Worm (Caenorhabditis elegans) whole organism, mixed stage, embryonic: ENCODE data around the gene R07A4.4.
A peak's percentile ranks its signal among the peaks of the same experiment; 100 is the strongest.

Experiments used
- M03D4.4 ChIP-seq: sonication (generic microtip); optimal IDR thresholded peaks from 2 replicates; lab custom pipeline; 2017; ENCODE audit warnings: mild to moderate bottlenecking, missing genetic modification characterization, missing compliant biosample characterization
- bed-3 ChIP-seq: fragments of 200-800 bp; sonication (Bioruptor generic); optimal IDR thresholded peaks from 3 replicates; lab custom pipeline; 2018; ENCODE audit warnings: mild to moderate bottlenecking, missing genetic modification characterization, moderate library complexity, missing compliant biosample characterization
- blmp-1 ChIP-seq: fragments of 150-350 bp; optimal IDR thresholded peaks from 2 replicates; lab custom pipeline; 2014; ENCODE audit warnings: missing biosample characterization, missing genetic modification characterization
- ceh-39 ChIP-seq: fragments of 150-350 bp; optimal IDR thresholded peaks from 2 replicates; lab custom pipeline; 2014; ENCODE audit warnings: missing biosample characterization, missing genetic modification characterization
- ceh-43 ChIP-seq: fragments of 200-800 bp; sonication (Bioruptor generic); optimal IDR thresholded peaks from 2 replicates; lab custom pipeline; 2018; ENCODE audit warnings: mild to moderate bottlenecking, missing genetic modification characterization, moderate library complexity, missing compliant biosample characterization
- ceh-83 ChIP-seq: fragments of 200-800 bp; sonication (Bioruptor generic); optimal IDR thresholded peaks from 2 replicates; lab custom pipeline; 2018; ENCODE audit warnings: mild to moderate bottlenecking, missing genetic modification characterization, missing compliant biosample characterization
- ces-1 ChIP-seq: fragments of 150-350 bp; optimal IDR thresholded peaks from 2 replicates; lab custom pipeline; 2014; ENCODE audit warnings: missing biosample characterization, missing genetic modification reagents, missing genetic modification characterization
- cnd-1 ChIP-seq: fragments of 200-800 bp; sonication (Bioruptor generic); optimal IDR thresholded peaks from 2 replicates; lab custom pipeline; 2018; ENCODE audit warnings: mild to moderate bottlenecking, missing genetic modification characterization, missing compliant biosample characterization
- drap-1 ChIP-seq: fragments of 200-800 bp; sonication (Bioruptor generic); optimal IDR thresholded peaks from 3 replicates; lab custom pipeline; 2018; ENCODE audit warnings: mild to moderate bottlenecking, missing genetic modification characterization, missing compliant biosample characterization
- elt-1 ChIP-seq: sonication (generic microtip); optimal IDR thresholded peaks from 2 replicates; lab custom pipeline; 2017; ENCODE audit warnings: missing genetic modification characterization, mild to moderate bottlenecking, missing compliant biosample characterization, antibody characterized with exemption, moderate library complexity, borderline replicate concordance; ENCODE audit not compliant: insufficient read depth
- elt-3 ChIP-seq: fragments of 150-350 bp; optimal IDR thresholded peaks from 2 replicates; lab custom pipeline; 2014; ENCODE audit warnings: missing biosample characterization, missing genetic modification characterization
- flh-1 ChIP-seq: fragments of 200-800 bp; sonication (Bioruptor generic); optimal IDR thresholded peaks from 2 replicates; lab custom pipeline; 2018; ENCODE audit warnings: mild to moderate bottlenecking, missing genetic modification characterization, moderate library complexity, missing compliant biosample characterization
- ham-2 ChIP-seq: fragments of 200-800 bp; sonication (Bioruptor generic); optimal IDR thresholded peaks from 2 replicates; lab custom pipeline; 2018; ENCODE audit warnings: mild to moderate bottlenecking, missing genetic modification characterization, missing compliant biosample characterization
- hlh-1 ChIP-seq: fragments of 150-350 bp; optimal IDR thresholded peaks from 2 replicates; lab custom pipeline; 2014; ENCODE audit warnings: missing biosample characterization, missing genetic modification reagents, missing genetic modification characterization
- lsy-2 ChIP-seq: fragments of 150-350 bp; optimal IDR thresholded peaks from 2 replicates; lab custom pipeline; 2014; ENCODE audit warnings: missing biosample characterization, missing genetic modification characterization
- mep-1 ChIP-seq: fragments of 150-350 bp; optimal IDR thresholded peaks from 2 replicates; lab custom pipeline; 2017; ENCODE audit warnings: missing biosample characterization, missing genetic modification reagents, missing genetic modification characterization, inconsistent platforms
- mls-2 ChIP-seq: sonication (generic microtip); optimal IDR thresholded peaks from 2 replicates; lab custom pipeline; 2016; ENCODE audit warnings: mild to moderate bottlenecking, missing genetic modification characterization, moderate library complexity, missing compliant biosample characterization
- nhr-12 ChIP-seq: fragments of 150-350 bp; optimal IDR thresholded peaks from 2 replicates; lab custom pipeline; 2014; ENCODE audit warnings: missing biosample characterization, missing genetic modification characterization
- nhr-2 ChIP-seq: fragments of 150-350 bp; optimal IDR thresholded peaks from 2 replicates; lab custom pipeline; 2014; ENCODE audit warnings: missing biosample characterization, missing genetic modification characterization
- nhr-237 ChIP-seq: fragments of 150-350 bp; optimal IDR thresholded peaks from 2 replicates; lab custom pipeline; 2014; ENCODE audit warnings: missing biosample characterization, missing genetic modification characterization
- nhr-28 ChIP-seq: fragments of 150-350 bp; optimal IDR thresholded peaks from 2 replicates; lab custom pipeline; 2014; ENCODE audit warnings: missing biosample characterization, missing genetic modification characterization
- nhr-76 ChIP-seq: sonication (generic microtip); optimal IDR thresholded peaks from 2 replicates; lab custom pipeline; 2017; ENCODE audit warnings: missing biosample characterization, missing genetic modification characterization
- pha-4 ChIP-seq: fragments of 150-350 bp; optimal IDR thresholded peaks from 2 replicates; lab custom pipeline; 2018; ENCODE audit warnings: missing biosample characterization, missing genetic modification reagents, missing genetic modification characterization
- sem-2 ChIP-seq: fragments of 200-800 bp; sonication (Bioruptor generic); optimal IDR thresholded peaks from 2 replicates; lab custom pipeline; 2018; ENCODE audit warnings: mild to moderate bottlenecking, missing genetic modification characterization, missing compliant biosample characterization
- snpc-4 ChIP-seq: fragments of 150-350 bp; optimal IDR thresholded peaks from 2 replicates; lab custom pipeline; 2014; ENCODE audit warnings: missing biosample characterization, missing genetic modification characterization
- sptf-1 ChIP-seq: sonication (generic microtip); optimal IDR thresholded peaks from 2 replicates; lab custom pipeline; 2017; ENCODE audit warnings: mild to moderate bottlenecking, missing genetic modification characterization, moderate library complexity, missing compliant biosample characterization
- tbx-8 ChIP-seq: fragments of 200-800 bp; sonication (Bioruptor generic); optimal IDR thresholded peaks from 2 replicates; lab custom pipeline; 2018; ENCODE audit warnings: mild to moderate bottlenecking, missing genetic modification characterization, moderate library complexity, missing compliant biosample characterization
- unc-120 ChIP-seq: sonication (generic microtip); optimal IDR thresholded peaks from 2 replicates; lab custom pipeline; 2017; ENCODE audit warnings: missing genetic modification characterization, missing compliant biosample characterization; ENCODE audit not compliant: poor library complexity, severe bottlenecking
- unc-62 ChIP-seq: fragments of 150-350 bp; optimal IDR thresholded peaks from 2 replicates; lab custom pipeline; 2014; ENCODE audit warnings: missing biosample characterization, missing genetic modification reagents, missing genetic modification characterization
- zip-8 ChIP-seq: fragments of 150-350 bp; optimal IDR thresholded peaks from 2 replicates; lab custom pipeline; 2014; ENCODE audit warnings: missing biosample characterization, missing genetic modification characterization
- ztf-11 ChIP-seq: fragments of 150-350 bp; optimal IDR thresholded peaks from 2 replicates; lab custom pipeline; 2014; ENCODE audit warnings: missing biosample characterization, missing genetic modification characterization

Gene R07A4.4

ce11 chrX:10780542-10781266 is 23.2 kb upstream of the R07A4.4 start:
- no peak for TF ChIP-seq ceh-39
- no peak for TF ChIP-seq ceh-83
- no peak for TF ChIP-seq zip-8 (tag; lab: Kevin White, UChicago)
- TF ChIP-seq pha-4 (tag; lab: Kevin White, UChicago): no peak
- no peak for TF ChIP-seq ztf-11
- TF ChIP-seq nhr-2 (tag; lab: Kevin White, UChicago): no peak
- no peak for TF ChIP-seq nhr-28
- no peak for TF ChIP-seq ceh-43
- TF ChIP-seq snpc-4 (tag; lab: Kevin White, UChicago): no peak
- TF ChIP-seq ces-1 (GFP tag; lab: Kevin White, UChicago): no peak
- TF ChIP-seq cnd-1 (tag; lab: Kevin White, UChicago): no peak
- TF ChIP-seq nhr-237: no peak
- TF ChIP-seq flh-1 (GFP tag; lab: Kevin White, UChicago): no peak
- no peak for TF ChIP-seq tbx-8 (GFP tag; lab: Kevin White, UChicago)
- no peak for TF ChIP-seq unc-62 (GFP tag; lab: Kevin White, UChicago)
- no peak for TF ChIP-seq hlh-1
- TF ChIP-seq sptf-1 (tag; lab: Kevin White, UChicago): no peak

ce11 chrX:10774865-10775264 is 17.4 kb upstream of the R07A4.4 start:
- no peak for TF ChIP-seq pha-4 (tag; lab: Kevin White, UChicago)
- TF ChIP-seq mep-1 (tag; lab: Kevin White, UChicago): no peak
- TF ChIP-seq ztf-11: no peak
- TF ChIP-seq sem-2 (GFP tag; lab: Kevin White, UChicago): no peak
- TF ChIP-seq ham-2 (GFP tag; lab: Kevin White, UChicago): no peak
- no peak for TF ChIP-seq M03D4.4 (tag; lab: Kevin White, UChicago)
- no peak for TF ChIP-seq lsy-2 (tag; lab: Kevin White, UChicago)
- no peak for TF ChIP-seq zip-8 (tag; lab: Kevin White, UChicago)
- no peak for TF ChIP-seq hlh-1
- no peak for TF ChIP-seq ceh-43
- no peak for TF ChIP-seq cnd-1 (tag; lab: Kevin White, UChicago)
- no peak for TF ChIP-seq unc-120 (tag; lab: Kevin White, UChicago)
- no peak for TF ChIP-seq ces-1 (GFP tag; lab: Kevin White, UChicago)
- TF ChIP-seq nhr-2 (tag; lab: Kevin White, UChicago): no peak
- no peak for TF ChIP-seq flh-1 (GFP tag; lab: Kevin White, UChicago)
- TF ChIP-seq ceh-39: no peak
- no peak for TF ChIP-seq nhr-237

- no peak for TF ChIP-seq mls-2 (tag; lab: Kevin White, UChicago)
- TF ChIP-seq blmp-1 (tag; lab: Kevin White, UChicago): no peak
- no peak for TF ChIP-seq nhr-76
- TF ChIP-seq lsy-2 (tag; lab: Kevin White, UChicago): no peak
- TF ChIP-seq elt-3 (tag; lab: Kevin White, UChicago): no peak
- no peak for TF ChIP-seq flh-1 (GFP tag; lab: Kevin White, UChicago)
- no peak for TF ChIP-seq unc-62 (GFP tag; lab: Kevin White, UChicago)
- TF ChIP-seq nhr-28: no peak
- TF ChIP-seq tbx-8 (GFP tag; lab: Kevin White, UChicago): no peak
- TF ChIP-seq drap-1 (GFP tag; lab: Kevin White, UChicago): no peak
Measured at ce11 chrX:10772763-10773162, 15.3 kb upstream of the R07A4.4 start.

- no peak for TF ChIP-seq sptf-1 (tag; lab: Kevin White, UChicago)
- no peak for TF ChIP-seq nhr-237
- no peak for TF ChIP-seq ztf-11
- peak; percentile 90 for TF ChIP-seq hlh-1
- TF ChIP-seq ceh-39: no peak
- TF ChIP-seq nhr-12: no peak
- peak; percentile 87 for TF ChIP-seq unc-62 (GFP tag; lab: Kevin White, UChicago)
- no peak for TF ChIP-seq sem-2 (GFP tag; lab: Kevin White, UChicago)
- TF ChIP-seq unc-120 (tag; lab: Kevin White, UChicago): peak; percentile 97
Measured at ce11 chrX:10772165-10772584, 14.7 kb upstream of the R07A4.4 start.

ce11 chrX:10770988-10771496 is 13.5 kb upstream of the R07A4.4 start:
- peak; percentile 6 for TF ChIP-seq sptf-1 (tag; lab: Kevin White, UChicago)
- TF ChIP-seq lsy-2 (tag; lab: Kevin White, UChicago): peak; percentile 5
- TF ChIP-seq ceh-43: no peak
- TF ChIP-seq hlh-1: peak; percentile 69
- peak; percentile 34 for TF ChIP-seq unc-62 (GFP tag; lab: Kevin White, UChicago)
- TF ChIP-seq ztf-11: no peak
- TF ChIP-seq nhr-28: no peak
- no peak for TF ChIP-seq ceh-83
- TF ChIP-seq bed-3 (GFP tag; lab: Kevin White, UChicago): no peak
- peak; percentile 25 for TF ChIP-seq blmp-1 (tag; lab: Kevin White, UChicago)
- no peak for TF ChIP-seq M03D4.4 (tag; lab: Kevin White, UChicago)
- TF ChIP-seq elt-1 (tag; lab: Kevin White, UChicago): no peak
- peak; percentile 61 for TF ChIP-seq ces-1 (GFP tag; lab: Kevin White, UChicago)
- TF ChIP-seq nhr-12: no peak
- peak; percentile 89 for TF ChIP-seq unc-120 (tag; lab: Kevin White, UChicago)
